Fruit fly (Drosophila melanogaster): ENCODE results near the gene osa.

osa gene

dm6 chr3R:17700488-17701130 lies 17.5 kb downstream of the osa start (continued):
- no peak; the same call in none of the 4 replicates for TF ChIP-seq Gug (GFP tag; IDR thresholded peaks at IDR 0.05)
- TF ChIP-seq pan (optimal IDR thresholded peaks at IDR 0.05) = no peak
- peak in 1 of 2 experiments; percentile 99 for TF ChIP-seq pan (GFP tag; optimal IDR thresholded peaks at IDR 0.05 in 1 of 2, IDR thresholded peaks at IDR 0.05 in 1 of 2)
- TF ChIP-seq vfl (GFP tag; optimal IDR thresholded peaks at IDR 0.05) = peak; percentile 86
- TF ChIP-seq prd (optimal IDR thresholded peaks at IDR 0.05) = no peak
- peak; percentile 98 for TF ChIP-seq prd (GFP tag; IDR thresholded peaks at IDR 0.05)
- TF ChIP-seq CG17612 (GFP tag; IDR thresholded peaks at IDR 0.05) = peak; percentile 94
- peak; percentile 93 for TF ChIP-seq kay (GFP tag; optimal IDR thresholded peaks at IDR 0.05)
- peak; percentile 93 for TF ChIP-seq CG18764 (GFP tag; optimal IDR thresholded peaks at IDR 0.05)
- peak; percentile 83 for TF ChIP-seq zfh2 (GFP tag; optimal IDR thresholded peaks at IDR 0.05)
- TF ChIP-seq al (GFP tag; IDR thresholded peaks at IDR 0.05) = peak; percentile 98
- TF ChIP-seq sug (tag; optimal IDR thresholded peaks at IDR 0.05) = peak; percentile 99
- no peak for TF ChIP-seq CG42726 (GFP tag; IDR thresholded peaks at IDR 0.05; ENCODE audit: partially characterized antibody)
- peak; percentile 95 for TF ChIP-seq Ravus (GFP tag; IDR thresholded peaks at IDR 0.05)
- TF ChIP-seq CG15073 (GFP tag; optimal IDR thresholded peaks at IDR 0.05) = peak; percentile 67
- TF ChIP-seq Scr (GFP tag; IDR thresholded peaks at IDR 0.05; ENCODE audit: partially characterized antibody) = no peak
- TF ChIP-seq CG5245 (GFP tag; optimal IDR thresholded peaks at IDR 0.05) = peak; percentile 90
- TF ChIP-seq CG3726 (GFP tag; IDR thresholded peaks at IDR 0.05) = peak; percentile 97
- TF ChIP-seq cg (GFP tag; optimal IDR thresholded peaks at IDR 0.05) = no peak
- peak; percentile 72 for TF ChIP-seq Side (GFP tag; optimal IDR thresholded peaks at IDR 0.05)
- TF ChIP-seq gem (tag; optimal IDR thresholded peaks at IDR 0.05) = peak; percentile 99
- TF ChIP-seq tup (GFP tag; optimal IDR thresholded peaks at IDR 0.05) = peak; percentile 90
- no peak for TF ChIP-seq HLHmδ (GFP tag; optimal IDR thresholded peaks at IDR 0.05)
- TF ChIP-seq eve (GFP tag; optimal IDR thresholded peaks at IDR 0.05) = no peak
- peak; percentile 72 for TF ChIP-seq jumu (GFP tag; optimal IDR thresholded peaks at IDR 0.05)
- peak; percentile 88 for TF ChIP-seq E2f2 (GFP tag; IDR thresholded peaks at IDR 0.05)
- peak; percentile 91 for TF ChIP-seq schlank (tag; optimal IDR thresholded peaks at IDR 0.05)
- TF ChIP-seq NfI (GFP tag; optimal IDR thresholded peaks at IDR 0.05) = peak; percentile 98
- peak; percentile 92 for TF ChIP-seq Rx (GFP tag; IDR thresholded peaks at IDR 0.05)
- peak; percentile 43 for TF ChIP-seq ab (GFP tag; optimal IDR thresholded peaks at IDR 0.05)
- TF ChIP-seq Ada2b (GFP tag; IDR thresholded peaks at IDR 0.05) = peak; percentile 98
- TF ChIP-seq CG13287 (GFP tag; IDR thresholded peaks at IDR 0.05; ENCODE audit: partially characterized antibody) = no peak; the same call in 1 of the 2 replicates
- TF ChIP-seq CG9727 (GFP tag; optimal IDR thresholded peaks at IDR 0.05) = peak; percentile 98
- TF ChIP-seq Sin3A (optimal IDR thresholded peaks at IDR 0.05) = no peak
- peak; percentile 95 for TF ChIP-seq CG5953 (GFP tag; IDR thresholded peaks at IDR 0.05)
- no peak for TF ChIP-seq Lpt (GFP tag; optimal IDR thresholded peaks at IDR 0.05)
- TF ChIP-seq vvl (GFP tag; IDR thresholded peaks at IDR 0.05) = peak; percentile 99
- TF ChIP-seq CG2199 (GFP tag; IDR thresholded peaks at IDR 0.05) = peak; percentile 88
- TF ChIP-seq CG8478 (optimal IDR thresholded peaks at IDR 0.05) = no peak
- TF ChIP-seq sima (GFP tag; optimal IDR thresholded peaks at IDR 0.05) = peak; percentile 67
- peak; percentile 97 for TF ChIP-seq CG11247 (GFP tag; IDR thresholded peaks at IDR 0.05)
- TF ChIP-seq CG1602 (GFP tag; optimal IDR thresholded peaks at IDR 0.05) = peak; percentile 96
- peak; percentile 99 for TF ChIP-seq so (GFP tag; IDR thresholded peaks at IDR 0.05)
- TF ChIP-seq CG2875 (GFP tag; optimal IDR thresholded peaks at IDR 0.05) = peak; percentile 97
- peak; percentile 73 for TF ChIP-seq CTCF (GFP tag; optimal IDR thresholded peaks at IDR 0.05)
- TF ChIP-seq Dip2 (GFP tag; IDR thresholded peaks at IDR 0.05) = peak; percentile 73
- TF ChIP-seq bbx (GFP tag; IDR thresholded peaks at IDR 0.05; ENCODE audit: partially characterized antibody) = 0 out of 2 replicates have a peak, but pooled peaks have one; percentile 13
- no peak for TF ChIP-seq CG4282 (GFP tag; optimal IDR thresholded peaks at IDR 0.05)
- TF ChIP-seq mam (GFP tag; optimal IDR thresholded peaks at IDR 0.05) = peak; percentile 85
- TF ChIP-seq Fer3 (tag; optimal IDR thresholded peaks at IDR 0.05) = peak; percentile 98
- peak; percentile 78 for TF ChIP-seq CG8765 (GFP tag; IDR thresholded peaks at IDR 0.05)
- peak; percentile 92 for TF ChIP-seq GATAe (GFP tag; conservative IDR thresholded peaks at IDR 0.05)
